Fruit fly (Drosophila melanogaster) whole organism, prepupa: ENCODE results near the gene Acbp2.
A peak's percentile ranks its signal among the peaks of the same experiment; 100 is the strongest.

Source experiments
- Blimp-1 ChIP-seq: fragments of 200-800 bp; sonication (Bioruptor generic); optimal IDR thresholded peaks from 3 replicates; lab custom pipeline; 2017; ENCODE audit warnings: missing biosample characterization, missing genetic modification characterization, mild to moderate bottlenecking, moderate library complexity, missing genetic modification reagents
- CG10631 ChIP-seq: fragments of 200-800 bp; sonication (Bioruptor generic); optimal IDR thresholded peaks from 2 replicates; lab custom pipeline; 2016; ENCODE audit warnings: missing biosample characterization, missing genetic modification characterization
- CG11902 ChIP-seq: fragments of 200-800 bp; sonication (Bioruptor generic); optimal IDR thresholded peaks from 3 replicates; lab custom pipeline; 2016; ENCODE audit warnings: missing biosample characterization, missing genetic modification characterization
- CG31627 ChIP-seq: fragments of 200-800 bp; sonication (Bioruptor generic); optimal IDR thresholded peaks from 3 replicates; lab custom pipeline; 2016; ENCODE audit warnings: missing biosample characterization, missing genetic modification characterization
- CG34406 ChIP-seq: fragments of 200-800 bp; sonication (Bioruptor generic); optimal IDR thresholded peaks from 3 replicates; lab custom pipeline; 2016; ENCODE audit warnings: missing biosample characterization, missing genetic modification characterization
- CG6854 ChIP-seq: fragments of 200-800 bp; sonication (Bioruptor generic); optimal IDR thresholded peaks from 2 replicates; lab custom pipeline; 2017; ENCODE audit warnings: missing biosample characterization, mild to moderate bottlenecking, missing genetic modification characterization
- CG8119 ChIP-seq: fragments of 200-800 bp; sonication (Bioruptor generic); IDR thresholded peaks from 3 replicates; pipeline ENCODE4 v1.3.6; 2022; ENCODE audit warnings: missing biosample characterization, missing genetic modification characterization
- CG9139 ChIP-seq: fragments of 200-800 bp; sonication (Bioruptor generic); optimal IDR thresholded peaks from 3 replicates; lab custom pipeline; 2017; ENCODE audit warnings: missing biosample characterization, mild to moderate bottlenecking, missing genetic modification characterization
- Hr38 ChIP-seq: sonication (Bioruptor generic); optimal IDR thresholded peaks from 2 replicates; lab custom pipeline; 2016; ENCODE audit warnings: missing biosample characterization, missing genetic modification characterization
- Hr39 ChIP-seq: fragments of 200-800 bp; sonication (Bioruptor generic); optimal IDR thresholded peaks from 2 replicates; lab custom pipeline; 2016; ENCODE audit warnings: missing biosample characterization, missing genetic modification characterization
- Hr4 ChIP-seq: fragments of 200-800 bp; sonication (Bioruptor generic); optimal IDR thresholded peaks from 3 replicates; lab custom pipeline; 2016; ENCODE audit warnings: missing biosample characterization, missing genetic modification characterization
- dac ChIP-seq: fragments of 200-800 bp; sonication (Bioruptor generic); optimal IDR thresholded peaks from 2 replicates; lab custom pipeline; 2017; ENCODE audit warnings: missing biosample characterization, mild to moderate bottlenecking, missing genetic modification characterization
- fd59A ChIP-seq: fragments of 200-800 bp; sonication (Bioruptor generic); optimal IDR thresholded peaks from 2 replicates; lab custom pipeline; 2017; ENCODE audit warnings: missing biosample characterization, mild to moderate bottlenecking, missing genetic modification characterization, missing genetic modification reagents
- net ChIP-seq: fragments of 200-800 bp; sonication (Bioruptor generic); optimal IDR thresholded peaks from 3 replicates; lab custom pipeline; 2016; ENCODE audit warnings: missing biosample characterization, missing genetic modification characterization

DNA sequence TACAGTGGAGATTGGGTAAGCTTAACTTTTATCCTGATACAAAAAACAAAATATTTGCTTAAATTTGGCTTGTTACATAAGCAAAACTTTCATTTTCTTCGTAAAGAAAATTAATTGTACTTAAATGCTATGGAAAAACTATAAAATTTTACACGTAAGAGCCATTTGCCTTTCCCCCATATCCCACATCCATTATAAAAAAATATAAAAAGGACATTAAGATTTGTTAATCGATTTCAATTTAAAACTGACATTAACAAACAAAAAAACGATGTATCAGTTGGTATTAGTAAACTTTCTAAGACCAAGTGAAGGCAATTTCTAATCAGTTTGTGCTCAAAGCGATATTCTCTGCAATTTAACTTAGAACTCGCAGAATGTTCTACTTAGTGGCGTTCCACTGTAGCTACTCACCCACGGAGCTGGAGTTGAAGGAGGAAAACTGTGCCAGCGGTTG lies 23.9 kb downstream of the Acbp2 start:
- peak; percentile 74 for TF ChIP-seq net (GFP tag; lab: Kevin White, UChicago)
- TF ChIP-seq dac (GFP tag; lab: Kevin White, UChicago): peak; percentile 61
- TF ChIP-seq CG8119 (GFP tag; lab: Robert Waterston, UW): peak; percentile 58; the same call in 2 of the 3 replicates
- TF ChIP-seq CG10631: peak; percentile 62
- no peak for TF ChIP-seq CG9139 (GFP tag; lab: Kevin White, UChicago)
- peak; percentile 86 for TF ChIP-seq Hr4 (GFP tag; lab: Kevin White, UChicago)
- TF ChIP-seq fd59A (GFP tag; lab: Kevin White, UChicago): peak; percentile 63
- TF ChIP-seq CG6854: no peak
- peak; percentile 63 for TF ChIP-seq Hr39
- peak; percentile 65 for TF ChIP-seq CG31627 (GFP tag; lab: Kevin White, UChicago)
- TF ChIP-seq Hr38 (GFP tag; lab: Kevin White, UChicago): no peak
- TF ChIP-seq CG11902 (GFP tag; lab: Kevin White, UChicago): peak; percentile 52
- peak; percentile 27 for TF ChIP-seq Blimp-1 (GFP tag; lab: Kevin White, UChicago)
- peak; percentile 50 for TF ChIP-seq CG34406 (GFP tag; lab: Kevin White, UChicago)
